Worm (Caenorhabditis elegans): Measurements from ENCODE around the gene F49A5.10.

The F49A5.10 gene

DNA sequence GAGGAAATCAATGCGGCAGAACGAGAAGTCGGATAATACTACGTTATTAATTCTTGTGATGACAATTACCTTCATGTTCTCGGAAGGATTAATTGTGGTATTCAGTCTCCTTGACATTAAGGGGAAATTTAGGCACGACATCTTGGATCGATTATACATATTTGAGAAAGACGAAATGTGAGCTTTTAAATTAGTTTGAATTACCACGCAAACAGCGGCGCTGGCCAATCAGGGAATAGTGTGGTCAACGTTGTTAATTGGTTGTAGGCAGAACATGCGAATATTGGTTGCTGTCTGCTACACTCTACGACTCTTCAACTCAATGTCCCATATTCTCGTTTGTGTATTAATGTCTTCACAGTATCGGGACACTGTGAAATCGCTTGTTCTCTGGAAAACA is at the start of gene F49A5.10:
F49A5.10 (plus strand) TSS at position 301 of the 400 bp plus-strand sequence.
- TF ChIP-seq ets-4 (GFP tag; optimal IDR thresholded peaks at IDR 0.05) (no peak), F55B11.4 (tag; optimal IDR thresholded peaks at IDR 0.05; ENCODE audit: borderline replicate concordance, insufficient read depth) (no peak), nhr-179 (tag; optimal IDR thresholded peaks at IDR 0.05) (no peak), mcd-1 (GFP tag; IDR thresholded peaks at IDR 0.05) (no peak), him-1 (tag; optimal IDR thresholded peaks at IDR 0.05) (no peak), nhr-90 (tag; optimal IDR thresholded peaks at IDR 0.05) (no peak), aptf-2 (GFP tag; conservative IDR thresholded peaks at IDR 0.05) (no peak), ceh-91 (GFP tag; IDR thresholded peaks at IDR 0.05) (no peak), B0019.2 (GFP tag; conservative IDR thresholded peaks at IDR 0.05) (no peak), hsf-1 (GFP tag; IDR thresholded peaks at IDR 0.05) (no peak)

DNA sequence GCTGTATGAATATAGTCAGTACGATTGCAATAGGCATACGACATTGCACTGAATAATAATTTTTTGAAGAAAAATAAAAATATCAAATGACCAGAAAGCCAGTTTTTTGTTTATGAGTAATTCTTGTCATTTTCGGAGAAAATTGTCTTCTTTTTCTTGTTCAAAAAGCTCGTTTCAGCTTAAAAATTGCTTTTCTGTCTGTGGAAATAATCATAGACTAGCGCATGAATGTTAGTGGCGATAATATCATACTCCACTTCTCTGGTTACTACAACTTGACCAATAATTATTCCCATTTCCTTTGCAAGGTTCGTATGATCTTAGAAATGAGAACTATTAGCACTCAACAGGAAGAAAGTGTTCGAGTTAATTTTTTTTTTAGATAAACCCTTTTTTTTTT is 47.6 kb upstream of the F49A5.10 start, which contains the start of gene srh-216:
srh-216 (minus strand) TSS at position 101 of the 400 bp plus-strand sequence.
- TF ChIP-seq dpl-1 (GFP tag; optimal IDR thresholded peaks at IDR 0.05) (no peak), B0035.1 (tag; optimal IDR thresholded peaks at IDR 0.05) (no peak), ama-1 (optimal IDR thresholded peaks at IDR 0.05) (no peak), ama-1 (GFP tag; optimal IDR thresholded peaks at IDR 0.05) (no peak), lsy-27 (tag; optimal IDR thresholded peaks at IDR 0.05; ENCODE audit: borderline replicate concordance, insufficient read depth) (no peak), lin-54 (GFP tag; optimal IDR thresholded peaks at IDR 0.05) (no peak), madf-8 (GFP tag; conservative IDR thresholded peaks at IDR 0.05) (no peak), Y67H2A.10 (GFP tag; conservative IDR thresholded peaks at IDR 0.05) (no peak), zfh-2 (GFP tag; conservative IDR thresholded peaks at IDR 0.05) (no peak), madf-10 (tag; optimal IDR thresholded peaks at IDR 0.05) (no peak), efl-1 (GFP tag; optimal IDR thresholded peaks at IDR 0.05) (no peak), hlh-26 (GFP tag; conservative IDR thresholded peaks at IDR 0.05) (no peak), snpc-1.1 (tag; optimal IDR thresholded peaks at IDR 0.05; ENCODE audit: insufficient read depth) (no peak)

DNA sequence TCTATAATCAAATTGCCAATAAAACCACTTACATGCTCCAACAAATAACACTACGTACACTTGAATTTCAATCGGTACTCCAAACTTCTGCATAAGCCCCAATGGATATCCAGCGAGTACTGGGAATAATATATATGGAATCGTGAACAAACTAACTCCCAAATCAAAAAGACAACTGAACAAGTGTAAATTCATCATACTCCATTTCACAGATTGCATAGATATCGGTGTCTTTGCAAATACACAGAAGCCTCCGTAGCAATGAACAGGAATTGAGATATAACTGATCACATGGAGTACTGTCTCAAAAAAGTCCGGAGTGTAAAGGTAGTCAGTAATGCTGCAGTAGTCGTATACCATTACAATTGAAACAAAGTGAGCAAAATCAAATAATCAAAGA is 45.7 kb upstream of the F49A5.10 start, which contains the start of gene srh-214:
srh-214 (minus strand) TSS at position 360 of the 400 bp plus-strand sequence.
- TF ChIP-seq madf-8 (GFP tag; conservative IDR thresholded peaks at IDR 0.05) (no peak), fkh-3 (tag; optimal IDR thresholded peaks at IDR 0.05) (no peak), mes-4 (tag; optimal IDR thresholded peaks at IDR 0.05) (no peak), ceh-79 (tag; optimal IDR thresholded peaks at IDR 0.05) (no peak), nhr-90 (tag; optimal IDR thresholded peaks at IDR 0.05) (no peak), B0261.1 (tag; optimal IDR thresholded peaks at IDR 0.05) (no peak), madf-10 (tag; optimal IDR thresholded peaks at IDR 0.05) (no peak)

DNA sequence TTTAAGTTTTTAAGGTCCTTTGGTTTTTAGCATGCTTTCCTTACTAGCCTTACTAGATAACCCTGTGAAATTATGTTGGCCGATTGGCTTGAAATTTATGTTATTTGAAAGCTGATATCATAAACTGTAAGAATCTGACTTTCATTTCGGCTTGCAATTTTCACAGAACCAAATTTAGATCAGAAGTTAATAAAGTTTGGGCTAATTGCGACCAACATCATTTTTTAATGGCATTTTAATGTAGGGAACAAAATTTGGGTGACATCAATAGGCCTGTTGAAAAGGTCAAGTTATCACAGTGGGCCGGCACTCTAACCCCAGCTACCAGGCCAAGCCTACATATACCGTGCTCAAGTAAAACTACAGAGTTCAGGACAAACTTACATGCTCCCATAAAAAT is 43.8 kb upstream of the F49A5.10 start:
- no peak for TF ChIP-seq C17E4.6 (GFP tag; IDR thresholded peaks at IDR 0.05)
- no peak for TF ChIP-seq nfya-1 (tag; optimal IDR thresholded peaks at IDR 0.05; ENCODE audit: borderline replicate concordance, insufficient read depth)
- TF ChIP-seq B0019.2 (GFP tag; conservative IDR thresholded peaks at IDR 0.05): no peak
- TF ChIP-seq tbx-9 (tag; optimal IDR thresholded peaks at IDR 0.05; ENCODE audit: borderline replicate concordance): no peak
- no peak for TF ChIP-seq rec-8 (tag; optimal IDR thresholded peaks at IDR 0.05)
- TF ChIP-seq mel-28 (tag; optimal IDR thresholded peaks at IDR 0.05; ENCODE audit: borderline replicate concordance): no peak
- no peak for TF ChIP-seq ceh-91 (GFP tag; IDR thresholded peaks at IDR 0.05)
- no peak for TF ChIP-seq sptf-2 (GFP tag; optimal IDR thresholded peaks at IDR 0.05)
- no peak for TF ChIP-seq ceh-58 (GFP tag; IDR thresholded peaks at IDR 0.05)
- TF ChIP-seq Y53F4B.3 (GFP tag; IDR thresholded peaks at IDR 0.05): no peak
- TF ChIP-seq ceh-27 (GFP tag; optimal IDR thresholded peaks at IDR 0.05): no peak

All from whole organism, young adult.